Fruit fly (Drosophila melanogaster) whole organism, prepupa: Measurements from ENCODE around the gene UQCR-Q.

Experiments used
- Blimp-1 ChIP-seq: fragments of 200-800 bp; sonication (Bioruptor generic); optimal IDR thresholded peaks from 3 replicates; lab custom pipeline; 2017; ENCODE audit warnings: missing biosample characterization, missing genetic modification characterization, mild to moderate bottlenecking, moderate library complexity, missing genetic modification reagents
- CG10631 ChIP-seq: fragments of 200-800 bp; sonication (Bioruptor generic); optimal IDR thresholded peaks from 2 replicates; lab custom pipeline; 2016; ENCODE audit warnings: missing biosample characterization, missing genetic modification characterization
- CG10669 ChIP-seq: fragments of 200-800 bp; sonication (Bioruptor generic); optimal IDR thresholded peaks from 3 replicates; lab custom pipeline; 2018; ENCODE audit warnings: missing biosample characterization, mild to moderate bottlenecking, missing genetic modification characterization, moderate library complexity
- CG11294 ChIP-seq: fragments of 200-800 bp; sonication (Bioruptor generic); IDR thresholded peaks from 2 replicates; pipeline ENCODE4 v1.3.6; 2022; ENCODE audit warnings: missing biosample characterization, missing genetic modification characterization
- CG11762 ChIP-seq: fragments of 200-800 bp; sonication (Bioruptor generic); optimal IDR thresholded peaks from 3 replicates; lab custom pipeline; 2016; ENCODE audit warnings: missing biosample characterization, missing genetic modification characterization; ENCODE audit not compliant: insufficient read depth
- CG11902 ChIP-seq: fragments of 200-800 bp; sonication (Bioruptor generic); optimal IDR thresholded peaks from 3 replicates; lab custom pipeline; 2016; ENCODE audit warnings: missing biosample characterization, missing genetic modification characterization
- CG15336 ChIP-seq: fragments of 200-800 bp; sonication (Bioruptor generic); IDR thresholded peaks from 2 replicates; pipeline ENCODE4 v1.3.6; 2022; ENCODE audit warnings: missing biosample characterization, missing genetic modification characterization
- CG1621 ChIP-seq: fragments of 200-800 bp; sonication (Bioruptor generic); optimal IDR thresholded peaks from 3 replicates; lab custom pipeline; 2018; ENCODE audit warnings: missing biosample characterization, mild to moderate bottlenecking, missing genetic modification characterization
- CG16779 ChIP-seq: fragments of 200-800 bp; sonication (Bioruptor generic); optimal IDR thresholded peaks from 3 replicates; lab custom pipeline; 2017; ENCODE audit warnings: missing biosample characterization, mild to moderate bottlenecking, missing genetic modification characterization
- CG32006 ChIP-seq: fragments of 200-800 bp; sonication (Bioruptor generic); optimal IDR thresholded peaks from 3 replicates; lab custom pipeline; 2017; ENCODE audit warnings: missing biosample characterization, mild to moderate bottlenecking, missing genetic modification characterization
- CG34406 ChIP-seq: fragments of 200-800 bp; sonication (Bioruptor generic); optimal IDR thresholded peaks from 3 replicates; lab custom pipeline; 2016; ENCODE audit warnings: missing biosample characterization, missing genetic modification characterization
- CG4318 ChIP-seq: fragments of 200-800 bp; sonication (Bioruptor generic); optimal IDR thresholded peaks from 3 replicates; lab custom pipeline; 2017; ENCODE audit warnings: missing biosample characterization, mild to moderate bottlenecking, missing genetic modification characterization
- CG6163 ChIP-seq: fragments of 200-800 bp; sonication (Bioruptor generic); IDR thresholded peaks from 3 replicates; pipeline ENCODE4 v1.3.6; 2022; ENCODE audit warnings: missing biosample characterization, missing genetic modification characterization
- CG6854 ChIP-seq: fragments of 200-800 bp; sonication (Bioruptor generic); optimal IDR thresholded peaks from 2 replicates; lab custom pipeline; 2017; ENCODE audit warnings: missing biosample characterization, mild to moderate bottlenecking, missing genetic modification characterization
- CG8119 ChIP-seq: fragments of 200-800 bp; sonication (Bioruptor generic); IDR thresholded peaks from 3 replicates; pipeline ENCODE4 v1.3.6; 2022; ENCODE audit warnings: missing biosample characterization, missing genetic modification characterization
- CG8319 ChIP-seq: fragments of 200-800 bp; sonication (Bioruptor generic); optimal IDR thresholded peaks from 3 replicates; lab custom pipeline; 2016; ENCODE audit warnings: missing biosample characterization, missing genetic modification characterization
- CG9139 ChIP-seq: fragments of 200-800 bp; sonication (Bioruptor generic); optimal IDR thresholded peaks from 3 replicates; lab custom pipeline; 2017; ENCODE audit warnings: missing biosample characterization, mild to moderate bottlenecking, missing genetic modification characterization
- Eip75B ChIP-seq: fragments of 200-800 bp; sonication (Bioruptor generic); optimal IDR thresholded peaks from 3 replicates; lab custom pipeline; 2016; ENCODE audit warnings: missing biosample characterization, missing genetic modification characterization
- Eip78C ChIP-seq: fragments of 200-800 bp; sonication (Bioruptor generic); peaks from one replicate; lab custom pipeline; 2016; ENCODE audit warnings: missing biosample characterization, missing genetic modification characterization
- Ets21C ChIP-seq: fragments of 200-800 bp; sonication (Bioruptor generic); optimal IDR thresholded peaks from 3 replicates; lab custom pipeline; 2016; ENCODE audit warnings: missing biosample characterization, missing genetic modification characterization
- Ets96B ChIP-seq: fragments of 200-800 bp; optimal IDR thresholded peaks from 2 replicates; lab custom pipeline; 2019; ENCODE audit warnings: missing biosample characterization, mild to moderate bottlenecking, missing genetic modification characterization, moderate library complexity
- Gug ChIP-seq: fragments of 200-800 bp; sonication (Bioruptor generic); IDR thresholded peaks from 2 replicates; pipeline ENCODE4 v1.3.6; 2022; ENCODE audit warnings: missing biosample characterization, missing genetic modification characterization
- Hr4 ChIP-seq: fragments of 200-800 bp; sonication (Bioruptor generic); optimal IDR thresholded peaks from 3 replicates; lab custom pipeline; 2016; ENCODE audit warnings: missing biosample characterization, missing genetic modification characterization
- Lpt ChIP-seq: fragments of 200-800 bp; sonication (Bioruptor generic); optimal IDR thresholded peaks from 3 replicates; lab custom pipeline; 2016; ENCODE audit warnings: missing biosample characterization, missing genetic modification characterization
- Met ChIP-seq: fragments of 200-800 bp; sonication (Bioruptor generic); optimal IDR thresholded peaks from 3 replicates; lab custom pipeline; 2016; ENCODE audit warnings: missing biosample characterization, missing genetic modification characterization
- OdsH ChIP-seq: fragments of 200-800 bp; sonication (Bioruptor generic); optimal IDR thresholded peaks from 3 replicates; lab custom pipeline; 2016; ENCODE audit warnings: missing biosample characterization, missing genetic modification characterization
- Smox ChIP-seq: fragments of 200-800 bp; sonication (Bioruptor generic); optimal IDR thresholded peaks from 3 replicates; lab custom pipeline; 2016; ENCODE audit warnings: missing biosample characterization, missing genetic modification characterization
- Sox102F ChIP-seq: fragments of 200-800 bp; sonication (Bioruptor generic); optimal IDR thresholded peaks from 2 replicates; lab custom pipeline; 2016; ENCODE audit warnings: missing biosample characterization, mild to moderate bottlenecking, missing genetic modification characterization
- Sox14 ChIP-seq: fragments of 200-800 bp; sonication (Bioruptor generic); optimal IDR thresholded peaks from 3 replicates; lab custom pipeline; 2016; ENCODE audit warnings: missing biosample characterization, missing genetic modification characterization
- Sox15 ChIP-seq: fragments of 200-800 bp; sonication (Bioruptor generic); optimal IDR thresholded peaks from 3 replicates; lab custom pipeline; 2016; ENCODE audit warnings: missing biosample characterization, missing genetic modification characterization
- achi ChIP-seq: fragments of 200-800 bp; sonication (Bioruptor generic); optimal IDR thresholded peaks from 3 replicates; lab custom pipeline; 2016; ENCODE audit warnings: missing biosample characterization, missing genetic modification characterization
- dac ChIP-seq: fragments of 200-800 bp; sonication (Bioruptor generic); optimal IDR thresholded peaks from 2 replicates; lab custom pipeline; 2017; ENCODE audit warnings: missing biosample characterization, mild to moderate bottlenecking, missing genetic modification characterization
- dsx ChIP-seq: fragments of 200-800 bp; optimal IDR thresholded peaks from 3 replicates; lab custom pipeline; 2019; ENCODE audit warnings: missing biosample characterization, mild to moderate bottlenecking, missing genetic modification characterization, moderate library complexity; ENCODE audit not compliant: poor library complexity, severe bottlenecking
- esn ChIP-seq: fragments of 200-800 bp; sonication (Bioruptor generic); optimal IDR thresholded peaks from 2 replicates; lab custom pipeline; 2016; ENCODE audit warnings: missing biosample characterization, mild to moderate bottlenecking, missing genetic modification characterization, moderate library complexity
- fd59A ChIP-seq: fragments of 200-800 bp; sonication (Bioruptor generic); optimal IDR thresholded peaks from 2 replicates; lab custom pipeline; 2017; ENCODE audit warnings: missing biosample characterization, mild to moderate bottlenecking, missing genetic modification characterization, missing genetic modification reagents
- fd85E ChIP-seq: fragments of 200-800 bp; sonication (Bioruptor generic); optimal IDR thresholded peaks from 3 replicates; lab custom pipeline; 2016; ENCODE audit warnings: missing biosample characterization, missing genetic modification characterization
- fkh ChIP-seq: fragments of 200-800 bp; sonication (Bioruptor generic); optimal IDR thresholded peaks from 3 replicates; lab custom pipeline; 2017; ENCODE audit warnings: missing biosample characterization, mild to moderate bottlenecking, missing genetic modification characterization, moderate library complexity
- net ChIP-seq: fragments of 200-800 bp; sonication (Bioruptor generic); optimal IDR thresholded peaks from 3 replicates; lab custom pipeline; 2016; ENCODE audit warnings: missing biosample characterization, missing genetic modification characterization
- pdm3 ChIP-seq: fragments of 200-800 bp; sonication (Bioruptor generic); optimal IDR thresholded peaks from 3 replicates; lab custom pipeline; 2016; ENCODE audit warnings: missing biosample characterization, missing genetic modification characterization
- salr ChIP-seq, 2 experiments: fragments of 200-800 bp; sonication (Bioruptor generic); optimal IDR thresholded peaks; 3 replicates each; lab custom pipeline; 2016 to 2018; ENCODE audit warnings: missing biosample characterization in 2 of 2, missing genetic modification characterization in 2 of 2, mild to moderate bottlenecking in 1 of 2
- spab ChIP-seq: fragments of 200-800 bp; sonication (Bioruptor generic); optimal IDR thresholded peaks from 2 replicates; lab custom pipeline; 2017; ENCODE audit warnings: missing biosample characterization, mild to moderate bottlenecking, missing genetic modification characterization, missing genetic modification reagents
- ss ChIP-seq, 2 experiments: fragments of 200-800 bp; sonication (Bioruptor generic); optimal IDR thresholded peaks; 2 replicates in 1 of 2; 3 replicates in 1 of 2; lab custom pipeline; 2017 to 2018; ENCODE audit warnings: mild to moderate bottlenecking in 2 of 2, missing biosample characterization in 2 of 2, missing genetic modification characterization in 2 of 2, moderate library complexity in 1 of 2
- svp ChIP-seq: fragments of 200-800 bp; sonication (Bioruptor generic); peaks from one replicate; lab custom pipeline; 2016; ENCODE audit warnings: missing biosample characterization, missing genetic modification characterization

The UQCR-Q gene

DNA sequence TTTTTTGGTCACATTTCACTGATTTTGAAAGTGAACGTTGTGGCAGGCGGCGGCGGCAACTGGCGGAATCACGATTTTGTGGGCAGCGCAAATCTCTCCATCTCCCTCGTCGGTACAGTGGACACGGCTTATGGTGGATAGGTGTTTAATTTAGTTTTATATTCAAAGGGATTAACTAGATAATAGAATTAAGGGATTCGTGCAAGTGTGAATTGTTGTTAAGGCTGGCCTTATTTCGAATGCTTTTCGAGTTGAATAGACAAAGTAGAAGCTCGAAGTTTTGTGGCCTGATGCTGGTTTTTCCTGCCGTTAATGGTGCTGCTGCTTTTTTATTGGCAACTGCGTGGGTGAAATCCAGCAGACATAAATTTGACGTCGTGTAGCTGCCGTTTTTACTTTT lies 23.4 kb downstream of the UQCR-Q start (continued):
- TF ChIP-seq dsx (GFP tag; lab: Kevin White, UChicago) (no peak), dac (GFP tag; lab: Kevin White, UChicago) (peak; percentile 10), spab (GFP tag; lab: Kevin White, UChicago) (no peak), CG16779 (no peak), fkh (GFP tag; lab: Kevin White, UChicago) (no peak), Eip75B (GFP tag; lab: Kevin White, UChicago) (no peak)

DNA sequence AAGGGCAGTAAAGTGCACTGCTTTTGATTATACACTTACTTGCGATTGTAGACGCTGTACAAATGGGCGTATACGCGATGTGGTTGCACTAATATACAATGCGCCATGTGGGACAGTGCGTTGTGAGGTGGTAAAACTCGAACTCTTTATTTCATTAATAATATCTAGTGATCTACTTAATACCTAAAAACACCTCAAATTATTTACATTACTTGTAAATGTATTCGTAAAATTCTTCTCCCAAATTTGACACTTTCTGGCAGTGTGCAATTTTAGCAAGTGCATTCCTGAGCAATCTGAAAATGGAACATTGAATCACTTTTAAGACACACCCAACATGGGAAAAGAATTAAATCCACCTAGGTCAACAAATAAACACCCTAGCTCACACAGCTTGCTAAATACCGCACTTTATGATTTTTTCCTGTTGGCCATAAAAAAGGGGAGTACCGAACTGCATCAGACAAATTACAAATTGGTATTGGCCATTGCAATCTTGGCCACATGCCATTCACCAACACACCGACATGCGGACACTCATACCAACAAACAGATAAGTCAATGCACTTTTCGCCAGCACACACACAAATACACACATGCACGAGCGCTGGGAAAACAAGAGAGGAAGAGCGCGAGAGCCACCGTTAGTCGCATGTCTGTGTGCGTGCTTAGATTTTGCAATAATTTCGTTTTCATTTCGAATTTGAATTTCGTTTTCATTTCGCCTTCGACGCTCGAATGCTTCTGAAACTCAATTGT lies 24.6 kb downstream of the UQCR-Q start:
- TF ChIP-seq salr (GFP tag; optimal IDR thresholded peaks at IDR 0.05; lab: Kevin White, UChicago) (peak in 1 of 2 experiments; percentile 40), OdsH (GFP tag; lab: Kevin White, UChicago) (peak; percentile 35), CG16779 (no peak), CG15336 (GFP tag; lab: Robert Waterston, UW) (peak; percentile 58), Eip78C (GFP tag; lab: Kevin White, UChicago) (peak; percentile 30), Hr4 (GFP tag; lab: Kevin White, UChicago) (peak; percentile 39), CG8119 (GFP tag; lab: Robert Waterston, UW) (peak; percentile 50; the same call in 2 of the 3 replicates), pdm3 (GFP tag; lab: Kevin White, UChicago) (no peak), CG32006 (GFP tag; lab: Kevin White, UChicago) (peak; percentile 47), CG6163 (GFP tag; lab: Robert Waterston, UW) (0 out of 3 replicates have a peak, but pooled peaks have one; percentile 5), ss (GFP tag; optimal IDR thresholded peaks at IDR 0.05; lab: Kevin White, UChicago) (peak in 1 of 2 experiments; percentile 9), achi (GFP tag; lab: Kevin White, UChicago) (no peak), Lpt (GFP tag; lab: Kevin White, UChicago) (peak; percentile 6), Gug (GFP tag; lab: Robert Waterston, UW) (0 out of 2 replicates have a peak, but pooled peaks have one; percentile 20), fd85E (GFP tag; lab: Kevin White, UChicago) (no peak), CG9139 (GFP tag; lab: Kevin White, UChicago) (no peak), fkh (GFP tag; lab: Kevin White, UChicago) (no peak)

DNA sequence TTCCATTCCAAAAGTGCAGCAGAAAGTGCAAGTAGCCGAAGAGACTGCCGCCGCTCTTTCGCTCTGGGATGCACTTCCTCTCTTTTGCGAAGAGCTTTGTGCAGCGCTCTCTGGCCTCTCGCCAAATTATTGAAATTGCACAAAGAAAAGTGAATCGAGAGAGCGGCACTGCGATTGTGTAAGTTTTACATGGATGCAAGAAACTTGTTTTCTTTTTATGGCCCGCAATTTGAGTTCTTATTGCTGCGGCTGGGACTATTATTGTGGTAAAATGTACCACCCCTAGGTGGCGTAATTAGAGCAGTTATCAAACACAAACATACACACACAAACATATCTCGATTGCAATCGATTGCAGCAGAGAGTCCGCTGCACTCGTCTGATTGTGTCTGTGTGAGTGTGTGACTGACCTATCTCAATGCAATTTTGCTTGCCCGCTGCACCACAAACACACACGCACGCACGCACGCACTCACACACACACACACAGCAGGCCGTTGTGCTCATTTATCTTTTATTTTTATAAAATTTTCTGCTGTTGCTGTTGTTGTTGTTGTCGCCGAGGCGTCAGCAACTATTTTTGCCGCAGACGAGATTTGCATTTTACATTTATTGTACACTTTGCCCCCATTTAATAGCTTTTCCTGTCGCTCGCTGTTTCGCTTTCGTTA lies 25.9 kb downstream of the UQCR-Q start:
- TF ChIP-seq CG8319 (GFP tag; lab: Kevin White, UChicago) (no peak), CG34406 (GFP tag; lab: Kevin White, UChicago) (no peak), CG10631 (GFP tag; lab: Kevin White, UChicago) (no peak), Eip75B (GFP tag; lab: Kevin White, UChicago) (peak; percentile 18), CG11762 (GFP tag; lab: Kevin White, UChicago) (no peak), fkh (GFP tag; lab: Kevin White, UChicago) (no peak), Sox102F (GFP tag; lab: Kevin White, UChicago) (no peak), Ets96B (no peak), CG9139 (GFP tag; lab: Kevin White, UChicago) (no peak), CG6854 (GFP tag; lab: Kevin White, UChicago) (no peak), dsx (GFP tag; lab: Kevin White, UChicago) (peak; percentile 39), CG15336 (GFP tag; lab: Robert Waterston, UW) (peak; percentile 39), Blimp-1 (GFP tag; lab: Kevin White, UChicago) (peak; percentile 84), CG8119 (GFP tag; lab: Robert Waterston, UW) (peak; percentile 36; the same call in 1 of the 3 replicates), esn (GFP tag; lab: Kevin White, UChicago) (no peak), Sox14 (GFP tag; lab: Kevin White, UChicago) (peak; percentile 60), Met (GFP tag; lab: Kevin White, UChicago) (no peak), achi (GFP tag; lab: Kevin White, UChicago) (no peak), CG4318 (no peak), CG1621 (peak; percentile 47), CG10669 (GFP tag; lab: Kevin White, UChicago) (no peak), Smox (GFP tag; lab: Kevin White, UChicago) (no peak), OdsH (GFP tag; lab: Kevin White, UChicago) (no peak), Eip78C (GFP tag; lab: Kevin White, UChicago) (peak; percentile 77), Ets21C (no peak), Sox15 (GFP tag; lab: Kevin White, UChicago) (no peak), net (GFP tag; lab: Kevin White, UChicago) (no peak), svp (GFP tag; lab: Kevin White, UChicago) (peak; percentile 57), CG11902 (GFP tag; lab: Kevin White, UChicago) (no peak), CG32006 (GFP tag; lab: Kevin White, UChicago) (peak; percentile 18), CG11294 (GFP tag; lab: Robert Waterston, UW) (no peak), fd59A (no peak)
